Fruit fly (Drosophila melanogaster): Measurements from ENCODE around the gene Kmn1.

dm6 chrX:11619617-11620016 lies 47.4 kb upstream of the Kmn1 start:
- TF ChIP-seq CG10348 (GFP tag; IDR thresholded peaks at IDR 0.05), result no peak
- no peak for TF ChIP-seq CG15710 (tag; optimal IDR thresholded peaks at IDR 0.05)
- TF ChIP-seq CG9948 (tag; optimal IDR thresholded peaks at IDR 0.05), result no peak
- TF ChIP-seq Pif1B (GFP tag; optimal IDR thresholded peaks at IDR 0.05), result no peak
- no peak for TF ChIP-seq CG32121 (GFP tag; IDR thresholded peaks at IDR 0.05)
- TF ChIP-seq Snoo (tag; optimal IDR thresholded peaks at IDR 0.05), result no peak
- TF ChIP-seq CG34367 (tag; optimal IDR thresholded peaks at IDR 0.05), result no peak
- TF ChIP-seq gl (tag; optimal IDR thresholded peaks at IDR 0.05), result no peak
- no peak for TF ChIP-seq CG13204 (GFP tag; optimal IDR thresholded peaks at IDR 0.05)
- TF ChIP-seq EcR (GFP tag; optimal IDR thresholded peaks at IDR 0.05), result no peak
- TF ChIP-seq fd96Ca (GFP tag; IDR thresholded peaks at IDR 0.05), result no peak
- no peak for TF ChIP-seq CG17806 (tag; optimal IDR thresholded peaks at IDR 0.05)
- no peak for TF ChIP-seq CG12605 (GFP tag; IDR thresholded peaks at IDR 0.05)
- TF ChIP-seq CG8301 (tag; optimal IDR thresholded peaks at IDR 0.05), result no peak

All from whole organism, pupa.